Fruit fly (Drosophila melanogaster): ENCODE measurements around the gene Pkc98E.
A peak's percentile ranks its signal among the peaks of the same experiment; 100 is the strongest.

The Pkc98E gene

DNA sequence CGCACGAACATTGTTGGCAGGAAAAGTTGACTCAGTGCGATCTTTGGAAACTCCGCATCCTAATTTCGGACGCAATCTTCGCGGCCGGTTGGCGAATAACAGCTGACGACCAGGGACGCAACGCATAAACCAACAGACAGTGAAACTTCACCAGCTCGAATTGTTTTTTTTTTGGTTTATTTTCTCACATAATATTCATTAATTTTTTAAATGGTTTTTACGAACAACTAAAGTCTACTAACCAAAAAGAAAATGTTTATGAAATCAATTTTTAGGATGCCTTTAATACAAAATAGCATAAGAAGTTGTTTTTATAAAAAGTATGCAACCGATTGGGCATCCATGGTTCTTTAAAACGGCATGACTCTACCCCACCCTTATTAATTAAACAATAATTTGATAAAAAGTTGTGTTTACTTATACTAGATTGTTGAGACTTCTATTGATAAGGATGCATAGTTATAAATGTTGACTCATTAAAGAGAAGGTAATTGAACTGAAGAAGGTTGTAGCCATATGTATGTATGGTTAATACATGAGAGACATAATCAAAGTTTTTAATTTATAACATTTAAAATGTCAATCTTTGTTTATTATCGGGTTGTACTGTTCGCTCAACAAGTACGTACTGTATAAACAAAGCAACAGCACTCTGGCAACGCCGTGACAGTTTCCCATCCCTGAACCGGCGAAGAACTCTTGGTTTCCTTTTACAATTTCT, 4.9 kb upstream of the Pkc98E start, which contains the start of the genes beta4GalNAcTB and Cpsf100 (continued):
- TF ChIP-seq Fer2 (tag; optimal IDR thresholded peaks at IDR 0.05) = peak; percentile 31
- peak; percentile 81 for TF ChIP-seq zfh2 (GFP tag; optimal IDR thresholded peaks at IDR 0.05)
- peak; percentile 56 for TF ChIP-seq CG10267 (tag; optimal IDR thresholded peaks at IDR 0.05)
- peak; percentile 88 for TF ChIP-seq Hr3 (GFP tag; optimal IDR thresholded peaks at IDR 0.05)
- peak; percentile 27 for TF ChIP-seq stwl (tag; optimal IDR thresholded peaks at IDR 0.05)
- TF ChIP-seq hth (optimal IDR thresholded peaks at IDR 0.05) = no peak
- TF ChIP-seq caup (GFP tag; optimal IDR thresholded peaks at IDR 0.05; ENCODE audit: severe bottlenecking) = peak; percentile 32
- 0 out of 2 replicates have a peak, but pooled peaks have one; percentile 37 for TF ChIP-seq CG11696 (GFP tag; IDR thresholded peaks at IDR 0.05)
- TF ChIP-seq Dp (GFP tag; optimal IDR thresholded peaks at IDR 0.05) = no peak
- TF ChIP-seq CG31365 (tag; optimal IDR thresholded peaks at IDR 0.05) = no peak
- peak; percentile 36; the same call in 1 of the 3 replicates for TF ChIP-seq croc (GFP tag; conservative IDR thresholded peaks at IDR 0.05)
- TF ChIP-seq bigmax (GFP tag; optimal IDR thresholded peaks at IDR 0.05) = no peak
- TF ChIP-seq CG10209 (GFP tag; optimal IDR thresholded peaks at IDR 0.05) = peak; percentile 70
- peak; percentile 58 for TF ChIP-seq Atf-2 (GFP tag; optimal IDR thresholded peaks at IDR 0.05)
- TF ChIP-seq Stat92E (GFP tag; optimal IDR thresholded peaks at IDR 0.05) = no peak
- peak; percentile 21 for TF ChIP-seq Dad (GFP tag; optimal IDR thresholded peaks at IDR 0.05)
- TF ChIP-seq twi (tag; optimal IDR thresholded peaks at IDR 0.05) = peak; percentile 70
- no peak for TF ChIP-seq CG42726 (GFP tag; IDR thresholded peaks at IDR 0.05; ENCODE audit: partially characterized antibody)
- TF ChIP-seq Ets97D (GFP tag; optimal IDR thresholded peaks at IDR 0.05) = peak; percentile 35
- TF ChIP-seq ab (GFP tag; optimal IDR thresholded peaks at IDR 0.05) = peak; percentile 7
- TF ChIP-seq Dfd (GFP tag; optimal IDR thresholded peaks at IDR 0.05) = no peak
- peak; percentile 47 for TF ChIP-seq Dip3 (GFP tag; optimal IDR thresholded peaks at IDR 0.05)
- TF ChIP-seq Rfx (GFP tag; IDR thresholded peaks at IDR 0.05) = peak; percentile 76
- TF ChIP-seq nau (GFP tag; optimal IDR thresholded peaks at IDR 0.05) = no peak
- TF ChIP-seq HmgD (GFP tag; optimal IDR thresholded peaks at IDR 0.05) = no peak
- TF ChIP-seq CG14441 (GFP tag; IDR thresholded peaks at IDR 0.05) = peak; percentile 71
- TF ChIP-seq CG4424 (GFP tag; optimal IDR thresholded peaks at IDR 0.05) = peak; percentile 87
- no peak for TF ChIP-seq CG14965 (GFP tag; optimal IDR thresholded peaks at IDR 0.05; ENCODE audit: borderline replicate concordance)
- TF ChIP-seq ap (GFP tag; IDR thresholded peaks at IDR 0.05) = peak; percentile 46
- TF ChIP-seq CG8944 (GFP tag; optimal IDR thresholded peaks at IDR 0.05) = peak; percentile 35
- no peak for TF ChIP-seq prd (optimal IDR thresholded peaks at IDR 0.05)
- TF ChIP-seq prd (GFP tag; IDR thresholded peaks at IDR 0.05) = peak; percentile 77
- TF ChIP-seq org-1 (GFP tag; optimal IDR thresholded peaks at IDR 0.05) = peak; percentile 49
- peak; percentile 64 for TF ChIP-seq E2f1 (GFP tag; IDR thresholded peaks at IDR 0.05)
- peak; percentile 64 for TF ChIP-seq Sox102F (GFP tag; optimal IDR thresholded peaks at IDR 0.05)
- peak; percentile 37 for TF ChIP-seq CG8281 (tag; optimal IDR thresholded peaks at IDR 0.05)
- no peak for TF ChIP-seq nom (GFP tag; optimal IDR thresholded peaks at IDR 0.05)
- no peak for TF ChIP-seq schlank (tag; optimal IDR thresholded peaks at IDR 0.05)
- TF ChIP-seq CG17328 (GFP tag; IDR thresholded peaks at IDR 0.05) = peak; percentile 43
- peak; percentile 89 for TF ChIP-seq CG9727 (GFP tag; optimal IDR thresholded peaks at IDR 0.05)
- peak; percentile 42; the same call in 1 of the 2 replicates for TF ChIP-seq CG10959 (GFP tag; IDR thresholded peaks at IDR 0.05)
- TF ChIP-seq her (GFP tag; optimal IDR thresholded peaks at IDR 0.05) = peak; percentile 7
- no peak for TF ChIP-seq YL-1 (GFP tag; optimal IDR thresholded peaks at IDR 0.05)
- TF ChIP-seq tll (GFP tag; optimal IDR thresholded peaks at IDR 0.05) = no peak
- TF ChIP-seq klu (GFP tag; IDR thresholded peaks at IDR 0.05) = peak; percentile 50
- no peak for TF ChIP-seq Scr (GFP tag; IDR thresholded peaks at IDR 0.05; ENCODE audit: partially characterized antibody)
- no peak for TF ChIP-seq CG5180 (GFP tag; optimal IDR thresholded peaks at IDR 0.05)
- no peak for TF ChIP-seq CG7987 (GFP tag; optimal IDR thresholded peaks at IDR 0.05)
- no peak for TF ChIP-seq NK7.1 (GFP tag; optimal IDR thresholded peaks at IDR 0.05)
